Worm (Caenorhabditis elegans) whole organism, L2 larva: ENCODE measurements around the gene ZK6.6.

Source experiments
- C34F6.9 ChIP-seq: fragments of 150-350 bp; optimal IDR thresholded peaks from 2 replicates; lab custom pipeline; 2014; ENCODE audit warnings: missing biosample characterization, missing genetic modification characterization
- R02D3.7 ChIP-seq: fragments of 150-350 bp; optimal IDR thresholded peaks from 2 replicates; lab custom pipeline; 2014; ENCODE audit warnings: missing biosample characterization, missing genetic modification characterization
- ZK546.5 ChIP-seq: sonication (generic microtip); optimal IDR thresholded peaks from 2 replicates; lab custom pipeline; 2017; ENCODE audit warnings: missing biosample characterization, missing genetic modification characterization
- alr-1 ChIP-seq: fragments of 150-350 bp; optimal IDR thresholded peaks from 2 replicates; lab custom pipeline; 2014; ENCODE audit warnings: missing biosample characterization, missing genetic modification characterization
- ceh-16 ChIP-seq: fragments of 150-350 bp; optimal IDR thresholded peaks from 2 replicates; lab custom pipeline; 2014; ENCODE audit warnings: missing biosample characterization, missing genetic modification characterization
- ceh-82 ChIP-seq: fragments of 150-350 bp; optimal IDR thresholded peaks from 2 replicates; lab custom pipeline; 2014; ENCODE audit warnings: missing biosample characterization, missing genetic modification characterization
- crh-2 ChIP-seq: sonication (generic microtip); optimal IDR thresholded peaks from 2 replicates; lab custom pipeline; 2017; ENCODE audit warnings: missing biosample characterization, missing genetic modification characterization
- dmd-4 ChIP-seq: sonication (generic microtip); optimal IDR thresholded peaks from 2 replicates; lab custom pipeline; 2017; ENCODE audit warnings: missing biosample characterization, missing genetic modification characterization
- elt-1 ChIP-seq: fragments of 150-350 bp; optimal IDR thresholded peaks from 2 replicates; lab custom pipeline; 2014; ENCODE audit warnings: missing biosample characterization, missing genetic modification characterization
- elt-3 ChIP-seq: sonication (generic microtip); optimal IDR thresholded peaks from 2 replicates; lab custom pipeline; 2017; ENCODE audit warnings: missing biosample characterization, missing genetic modification characterization
- fos-1 ChIP-seq: fragments of 150-350 bp; optimal IDR thresholded peaks from 2 replicates; lab custom pipeline; 2014; ENCODE audit warnings: missing biosample characterization, missing genetic modification characterization
- gmeb-1 ChIP-seq: fragments of 150-350 bp; optimal IDR thresholded peaks from 2 replicates; lab custom pipeline; 2014; ENCODE audit warnings: missing biosample characterization, missing genetic modification characterization
- lin-11 ChIP-seq: fragments of 150-350 bp; sonication (generic microtip); optimal IDR thresholded peaks from 2 replicates; lab custom pipeline; 2014; ENCODE audit warnings: missing biosample characterization, missing genetic modification characterization, inconsistent platforms, mixed read lengths
- lin-39 ChIP-seq: fragments of 150-350 bp; optimal IDR thresholded peaks from 2 replicates; lab custom pipeline; 2014; ENCODE audit warnings: missing biosample characterization, missing genetic modification reagents, missing genetic modification characterization
- lsy-2 ChIP-seq, 2 experiments: fragments of 150-350 bp in 1 of 2; sonication (generic microtip) in 1 of 2; optimal IDR thresholded peaks; 2 replicates each; lab custom pipeline; 2014 to 2017; ENCODE audit warnings: missing biosample characterization in 2 of 2, missing genetic modification characterization in 2 of 2
- mab-5 ChIP-seq: fragments of 150-350 bp; optimal IDR thresholded peaks from 2 replicates; lab custom pipeline; 2014; ENCODE audit warnings: missing biosample characterization, missing genetic modification characterization
- mbf-1 ChIP-seq: sonication (generic microtip); optimal IDR thresholded peaks from 2 replicates; lab custom pipeline; 2017; ENCODE audit warnings: missing biosample characterization, missing genetic modification characterization
- mdl-1 ChIP-seq, 2 experiments: fragments of 150-350 bp in 1 of 2; sonication (generic microtip) in 1 of 2; optimal IDR thresholded peaks; 2 replicates each; lab custom pipeline; 2017; ENCODE audit warnings: missing biosample characterization in 2 of 2, missing genetic modification characterization in 2 of 2
- nhr-11 ChIP-seq: fragments of 150-350 bp; optimal IDR thresholded peaks from 2 replicates; lab custom pipeline; 2014; ENCODE audit warnings: missing biosample characterization, missing genetic modification characterization
- nhr-129 ChIP-seq: fragments of 150-350 bp; optimal IDR thresholded peaks from 2 replicates; lab custom pipeline; 2014; ENCODE audit warnings: missing biosample characterization, missing genetic modification characterization
- nhr-21 ChIP-seq: fragments of 150-350 bp; optimal IDR thresholded peaks from 2 replicates; lab custom pipeline; 2014; ENCODE audit warnings: missing biosample characterization, missing genetic modification characterization
- nhr-237 ChIP-seq: fragments of 150-350 bp; optimal IDR thresholded peaks from 2 replicates; lab custom pipeline; 2014; ENCODE audit warnings: missing biosample characterization, missing genetic modification characterization
- nhr-6 ChIP-seq: fragments of 150-350 bp; optimal IDR thresholded peaks from 2 replicates; lab custom pipeline; 2014; ENCODE audit warnings: missing biosample characterization, missing genetic modification characterization
- peb-1 ChIP-seq: fragments of 150-350 bp; optimal IDR thresholded peaks from 2 replicates; lab custom pipeline; 2014; ENCODE audit warnings: missing biosample characterization, missing genetic modification characterization
- sem-4 ChIP-seq: fragments of 150-350 bp; optimal IDR thresholded peaks from 2 replicates; lab custom pipeline; 2014; ENCODE audit warnings: missing biosample characterization, missing genetic modification reagents, missing genetic modification characterization
- skn-1 ChIP-seq: sonication (generic microtip); optimal IDR thresholded peaks from 2 replicates; lab custom pipeline; 2017; ENCODE audit warnings: missing biosample characterization, missing genetic modification characterization
- sma-3 ChIP-seq: sonication (generic microtip); optimal IDR thresholded peaks from 2 replicates; lab custom pipeline; 2016; ENCODE audit warnings: missing genetic modification reagents, missing genetic modification characterization, missing compliant biosample characterization
- sma-9 ChIP-seq, 2 experiments: fragments of 150-350 bp in 1 of 2; sonication (generic microtip) in 1 of 2; optimal IDR thresholded peaks; 2 replicates each; lab custom pipeline; 2014 to 2016; ENCODE audit warnings: missing genetic modification characterization in 2 of 2, mild to moderate bottlenecking in 1 of 2, missing biosample characterization in 1 of 2, missing compliant biosample characterization in 1 of 2, missing genetic modification reagents in 1 of 2, moderate library complexity in 1 of 2
- unc-39 ChIP-seq: fragments of 150-350 bp; optimal IDR thresholded peaks from 2 replicates; lab custom pipeline; 2014; ENCODE audit warnings: missing biosample characterization, missing genetic modification characterization
- unc-55 ChIP-seq: fragments of 150-350 bp; sonication (generic microtip); optimal IDR thresholded peaks from 3 replicates; lab custom pipeline; 2014; ENCODE audit warnings: missing biosample characterization, missing genetic modification reagents, missing genetic modification characterization
- zag-1 ChIP-seq: fragments of 150-350 bp; optimal IDR thresholded peaks from 2 replicates; lab custom pipeline; 2014; ENCODE audit warnings: missing biosample characterization, missing genetic modification characterization
- ztf-4 ChIP-seq: fragments of 150-350 bp; optimal IDR thresholded peaks from 2 replicates; lab custom pipeline; 2014; ENCODE audit warnings: missing biosample characterization, missing genetic modification characterization

Gene ZK6.6

ce11 chrV:359466-359865 is 29.0 kb upstream of the ZK6.6 start, which contains the start of gene T22H9.1:
Gene T22H9.1, plus strand, starts transcription at chrV:359766.
- TF ChIP-seq elt-3: no peak
- TF ChIP-seq, all 48 proteins: peak for 0

DNA sequence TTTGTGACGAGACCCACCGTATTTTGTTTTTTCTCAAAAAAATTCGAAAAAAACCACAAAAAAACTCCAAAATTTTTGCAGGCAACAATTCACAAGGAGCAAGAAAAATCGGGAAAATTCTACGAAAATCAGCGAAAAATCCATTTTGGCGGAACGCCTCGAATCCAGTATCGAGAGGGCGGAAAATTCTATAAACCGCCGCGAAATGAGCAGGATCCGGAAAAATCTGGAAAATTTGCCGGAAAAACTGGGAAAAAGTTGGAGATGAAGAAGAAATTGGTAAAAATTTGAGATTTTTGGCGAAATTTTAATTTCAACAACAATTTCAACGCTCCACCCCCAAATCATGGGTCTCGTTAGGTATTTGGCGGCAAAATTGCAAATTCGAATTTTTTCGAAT is 28.4 kb upstream of the ZK6.6 start:
- no peak for TF ChIP-seq unc-55

DNA sequence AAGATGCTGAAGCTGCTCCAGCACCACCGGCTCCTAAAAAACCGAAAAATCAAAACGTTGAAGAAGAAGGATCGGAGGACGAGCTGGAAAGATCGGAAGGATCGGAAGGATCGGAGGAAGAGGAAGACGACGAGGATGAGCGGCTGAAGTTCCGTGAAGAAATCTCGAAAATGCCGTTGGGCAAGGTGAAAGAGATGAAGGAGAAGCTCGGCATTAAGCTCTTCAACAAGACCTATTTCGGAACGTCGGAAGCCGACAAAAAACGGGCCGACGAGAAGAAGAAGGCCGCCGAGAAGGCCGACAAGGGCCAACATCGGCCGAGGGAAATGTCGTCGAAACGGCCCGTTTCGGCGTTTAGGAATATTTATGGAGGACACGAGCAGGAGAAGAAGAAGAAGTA is 27.2 kb upstream of the ZK6.6 start:
- TF ChIP-seq zag-1 (tag; lab: Kevin White, UChicago): no peak
- TF ChIP-seq gmeb-1: no peak

- TF ChIP-seq elt-1 (tag; lab: Kevin White, UChicago): no peak
- TF ChIP-seq peb-1 (tag; lab: Kevin White, UChicago): no peak
- no peak for TF ChIP-seq lsy-2 (tag; optimal IDR thresholded peaks at IDR 0.05; lab: Kevin White, UChicago)
- no peak for TF ChIP-seq fos-1 (tag; lab: Kevin White, UChicago)
- TF ChIP-seq ztf-4 (tag; lab: Kevin White, UChicago): no peak
- TF ChIP-seq dmd-4 (tag; lab: Kevin White, UChicago): no peak
- TF ChIP-seq ceh-82 (tag; lab: Kevin White, UChicago): no peak
- no peak for TF ChIP-seq alr-1
- no peak for TF ChIP-seq nhr-129 (tag; lab: Kevin White, UChicago)
- TF ChIP-seq mab-5 (tag; lab: Kevin White, UChicago): no peak
- TF ChIP-seq C34F6.9 (tag; lab: Kevin White, UChicago): no peak
- no peak for TF ChIP-seq unc-39
- no peak for TF ChIP-seq lin-39 (tag; lab: Kevin White, UChicago)
- TF ChIP-seq elt-3: no peak
- TF ChIP-seq nhr-21 (tag; lab: Kevin White, UChicago): no peak
- TF ChIP-seq sem-4 (tag; lab: Kevin White, UChicago): no peak
- TF ChIP-seq skn-1 (tag; lab: Kevin White, UChicago): no peak
These were observed 23.8 kb upstream of the ZK6.6 start, which contains the start of gene mltn-6 for ce11 chrV:364650-365049. Gene mltn-6, plus strand, starts transcription at chrV:364950.

- TF ChIP-seq sma-9 (GFP tag; optimal IDR thresholded peaks at IDR 0.05; lab: Kevin White, UChicago) (no peak), sma-9 (tag; optimal IDR thresholded peaks at IDR 0.05; lab: Kevin White, UChicago) (no peak), sma-3 (no peak), alr-1 (no peak), ceh-16 (tag; lab: Kevin White, UChicago) (no peak), nhr-6 (tag; lab: Kevin White, UChicago) (no peak), nhr-129 (tag; lab: Kevin White, UChicago) (no peak), C34F6.9 (tag; lab: Kevin White, UChicago) (no peak), nhr-11 (tag; lab: Kevin White, UChicago) (no peak), mab-5 (tag; lab: Kevin White, UChicago) (no peak), nhr-237 (tag; lab: Kevin White, UChicago) (no peak), R02D3.7 (tag; lab: Kevin White, UChicago) (no peak), crh-2 (tag; lab: Kevin White, UChicago) (no peak), mbf-1 (tag; lab: Kevin White, UChicago) (no peak), zag-1 (tag; lab: Kevin White, UChicago) (no peak)
These were observed 18.5 kb upstream of the ZK6.6 start, which contains the start of gene mltn-7 for ce11 chrV:370033-370432. Gene mltn-7, plus strand, starts transcription at chrV:370333.

DNA sequence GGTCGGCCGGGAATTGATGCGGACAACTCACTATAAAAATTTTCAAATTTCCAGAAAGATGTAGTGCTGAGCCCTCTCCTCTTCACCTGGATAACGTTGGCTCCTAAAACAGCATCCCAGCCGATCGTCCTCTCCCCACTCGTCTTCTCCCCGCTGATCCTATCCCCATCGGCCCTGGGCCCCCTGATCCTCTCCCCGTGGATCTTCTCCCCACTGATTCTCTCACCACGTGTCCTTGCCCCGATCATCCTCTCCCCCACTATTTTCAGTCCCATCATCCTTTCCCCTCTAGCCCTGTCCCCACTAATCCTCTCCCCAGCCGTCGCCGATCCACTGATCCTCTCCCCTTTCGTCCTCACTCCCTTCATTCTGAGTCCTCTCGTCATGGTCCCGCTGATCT is 15.3 kb upstream of the ZK6.6 start:
- TF ChIP-seq elt-1 (tag; lab: Kevin White, UChicago): no peak
- TF ChIP-seq gmeb-1: no peak
- no peak for TF ChIP-seq ZK546.5
- TF ChIP-seq sma-3: no peak
- TF ChIP-seq lin-11 (tag; lab: Kevin White, UChicago): no peak
- no peak for TF ChIP-seq fos-1 (tag; lab: Kevin White, UChicago)
- TF ChIP-seq alr-1: no peak
- TF ChIP-seq mdl-1 (tag; optimal IDR thresholded peaks at IDR 0.05; lab: Kevin White, UChicago): no peak
- no peak for TF ChIP-seq crh-2 (tag; lab: Kevin White, UChicago)
- TF ChIP-seq unc-55: no peak
- TF ChIP-seq mbf-1 (tag; lab: Kevin White, UChicago): no peak
- TF ChIP-seq nhr-129 (tag; lab: Kevin White, UChicago): no peak
